Fruit fly (Drosophila melanogaster): ENCODE results near the gene Osi20.

The Osi20 gene

DNA sequence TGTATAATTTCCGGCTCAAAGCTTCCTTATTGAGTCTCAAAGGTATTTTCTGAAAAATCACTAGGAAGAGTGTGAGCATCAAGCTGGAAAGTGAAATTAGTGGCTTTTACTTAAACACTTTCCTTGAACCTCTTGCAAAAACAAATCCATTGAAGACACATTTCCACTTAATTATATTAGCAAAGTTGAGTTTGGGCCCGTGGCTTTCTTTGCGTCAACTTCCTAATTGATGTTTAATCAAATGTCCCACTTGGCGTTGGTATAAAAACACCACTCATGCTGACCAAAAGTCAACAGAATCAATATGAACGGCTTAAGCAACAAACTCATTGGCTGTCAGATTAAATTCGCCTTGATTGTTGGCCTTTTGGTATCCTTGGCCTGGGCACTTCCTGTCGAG is 36.2 kb upstream of the Osi20 start, which contains the start of gene CG46396:
TSS of gene CG46396 (plus strand) at position 301 of the 400 bp plus-strand sequence.
- TF ChIP-seq cic (GFP tag; optimal IDR thresholded peaks at IDR 0.05) (no peak), bab1 (GFP tag; optimal IDR thresholded peaks at IDR 0.05) (no peak), cnc (optimal IDR thresholded peaks at IDR 0.05) (no peak), Crg-1 (GFP tag; optimal IDR thresholded peaks at IDR 0.05) (no peak), toe (GFP tag; optimal IDR thresholded peaks at IDR 0.05) (no peak), CG7101 (tag; optimal IDR thresholded peaks at IDR 0.05) (no peak), CG5204 (GFP tag; optimal IDR thresholded peaks at IDR 0.05) (no peak), pad (GFP tag; optimal IDR thresholded peaks at IDR 0.05) (no peak), ovo (GFP tag; optimal IDR thresholded peaks at IDR 0.05) (no peak), Mnt (GFP tag; optimal IDR thresholded peaks at IDR 0.05) (no peak), Hr96 (GFP tag; optimal IDR thresholded peaks at IDR 0.05) (no peak), kay (GFP tag; ENCODE audit: borderline replicate concordance) (no peak), CG14711 (tag; optimal IDR thresholded peaks at IDR 0.05) (no peak)

DNA sequence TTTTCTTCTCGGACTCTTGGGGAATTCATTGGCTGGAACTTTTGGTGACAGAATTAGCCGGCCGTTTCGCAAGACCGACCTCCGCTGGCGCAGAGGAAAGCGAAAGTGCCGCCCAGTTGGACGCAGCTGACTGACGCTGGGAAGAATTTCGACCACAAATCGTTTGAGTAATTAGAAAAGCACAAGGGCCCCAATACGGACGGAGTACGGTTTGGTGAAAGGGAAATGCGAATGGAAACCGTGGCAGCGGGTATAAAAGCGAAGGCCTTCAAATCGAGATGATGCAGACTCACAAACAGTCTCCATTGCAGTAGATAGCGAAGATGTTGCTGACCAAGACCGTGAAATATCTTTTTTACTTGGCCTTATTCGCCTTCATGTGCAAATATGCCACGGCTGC is 34.9 kb upstream of the Osi20 start, which contains the start of gene Osi16:
TSS of gene Osi16 (plus strand) at position 301 of the 400 bp plus-strand sequence.
- TF ChIP-seq kay (GFP tag; ENCODE audit: borderline replicate concordance) (no peak), Crg-1 (GFP tag; optimal IDR thresholded peaks at IDR 0.05) (no peak), CG1620 (GFP tag; optimal IDR thresholded peaks at IDR 0.05) (no peak), Clk (GFP tag; optimal IDR thresholded peaks at IDR 0.05) (no peak), toe (GFP tag; optimal IDR thresholded peaks at IDR 0.05) (no peak), pad (GFP tag; optimal IDR thresholded peaks at IDR 0.05) (no peak), CG5204 (GFP tag; optimal IDR thresholded peaks at IDR 0.05) (no peak), CG7045 (GFP tag; optimal IDR thresholded peaks at IDR 0.05) (no peak), CG33017 (tag; optimal IDR thresholded peaks at IDR 0.05) (no peak), ovo (GFP tag; optimal IDR thresholded peaks at IDR 0.05) (no peak), cnc (optimal IDR thresholded peaks at IDR 0.05) (no peak), bab1 (GFP tag; optimal IDR thresholded peaks at IDR 0.05) (no peak), CG14711 (tag; optimal IDR thresholded peaks at IDR 0.05) (no peak), tj (GFP tag; optimal IDR thresholded peaks at IDR 0.05) (no peak), CG7101 (tag; optimal IDR thresholded peaks at IDR 0.05) (no peak), Mnt (GFP tag; optimal IDR thresholded peaks at IDR 0.05) (no peak), CG12768 (GFP tag; optimal IDR thresholded peaks at IDR 0.05) (no peak), Hr96 (GFP tag; optimal IDR thresholded peaks at IDR 0.05) (no peak), cic (GFP tag; optimal IDR thresholded peaks at IDR 0.05) (no peak)

DNA sequence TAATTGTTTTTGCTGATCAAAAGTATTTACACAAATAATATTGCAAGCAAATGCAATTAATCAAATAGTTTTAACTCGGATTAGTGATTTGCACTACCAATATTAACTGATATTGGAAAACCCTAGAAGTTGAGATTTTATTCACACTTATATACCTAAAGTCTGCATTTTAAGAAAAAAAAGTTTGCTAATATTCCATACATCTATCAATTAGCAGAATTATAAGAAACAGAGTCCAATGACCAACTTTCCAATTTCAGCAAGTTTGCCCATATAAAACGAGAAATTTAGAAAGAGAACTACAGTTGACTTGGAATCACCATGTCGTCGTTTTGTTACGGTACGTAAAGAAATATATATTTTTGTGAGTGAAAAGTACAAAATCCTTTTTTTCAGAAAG is 33.3 kb upstream of the Osi20 start, which contains the start of gene CG46026:
TSS of gene CG46026 (plus strand) at position 301 of the 400 bp plus-strand sequence.
- TF ChIP-seq toe (GFP tag; optimal IDR thresholded peaks at IDR 0.05) (no peak), Crg-1 (GFP tag; optimal IDR thresholded peaks at IDR 0.05) (no peak), bab1 (GFP tag; optimal IDR thresholded peaks at IDR 0.05) (no peak), kay (GFP tag; ENCODE audit: borderline replicate concordance) (no peak), Clk (GFP tag; optimal IDR thresholded peaks at IDR 0.05) (no peak), cnc (optimal IDR thresholded peaks at IDR 0.05) (no peak), Hr96 (GFP tag; optimal IDR thresholded peaks at IDR 0.05) (no peak), CG7045 (GFP tag; optimal IDR thresholded peaks at IDR 0.05) (no peak), CG33017 (tag; optimal IDR thresholded peaks at IDR 0.05) (no peak), pad (GFP tag; optimal IDR thresholded peaks at IDR 0.05) (no peak), CG7101 (tag; optimal IDR thresholded peaks at IDR 0.05) (no peak), CG12768 (GFP tag; optimal IDR thresholded peaks at IDR 0.05) (no peak), CG5204 (GFP tag; optimal IDR thresholded peaks at IDR 0.05) (no peak), CG14711 (tag; optimal IDR thresholded peaks at IDR 0.05) (no peak), CG1620 (GFP tag; optimal IDR thresholded peaks at IDR 0.05) (no peak), cic (GFP tag; optimal IDR thresholded peaks at IDR 0.05) (no peak), tj (GFP tag; optimal IDR thresholded peaks at IDR 0.05) (no peak), Mnt (GFP tag; optimal IDR thresholded peaks at IDR 0.05) (no peak)

DNA sequence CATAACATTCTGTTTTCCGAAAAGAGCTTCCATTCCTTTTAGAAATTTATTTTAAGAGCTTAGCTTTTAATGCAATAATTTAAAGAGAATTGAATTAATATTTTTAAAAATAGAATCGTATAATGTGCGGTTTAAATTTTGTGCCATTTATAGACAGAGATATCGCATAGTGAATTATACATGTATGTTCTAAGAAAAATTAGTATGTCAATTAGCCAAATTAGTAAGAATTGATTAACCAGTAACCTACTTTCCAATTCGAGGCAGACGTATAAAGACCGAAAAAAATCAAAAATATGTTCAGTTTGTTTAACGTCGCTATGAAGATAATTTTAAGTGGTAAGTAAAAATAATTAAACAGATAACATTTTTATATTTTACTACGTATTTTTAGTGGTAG is 30.2 kb upstream of the Osi20 start, which contains the start of gene CG31560:
TSS of gene CG31560 (plus strand) at position 301 of the 400 bp plus-strand sequence.
- TF ChIP-seq Hr96 (GFP tag; optimal IDR thresholded peaks at IDR 0.05), result no peak
- no peak for TF ChIP-seq cic (GFP tag; optimal IDR thresholded peaks at IDR 0.05)
- no peak for TF ChIP-seq CG5204 (GFP tag; optimal IDR thresholded peaks at IDR 0.05)
- no peak for TF ChIP-seq Mnt (GFP tag; optimal IDR thresholded peaks at IDR 0.05)
- TF ChIP-seq CG7045 (GFP tag; optimal IDR thresholded peaks at IDR 0.05), result no peak
- TF ChIP-seq toe (GFP tag; optimal IDR thresholded peaks at IDR 0.05), result no peak
- TF ChIP-seq Crg-1 (GFP tag; optimal IDR thresholded peaks at IDR 0.05), result no peak
- no peak for TF ChIP-seq CG14711 (tag; optimal IDR thresholded peaks at IDR 0.05)
- no peak for TF ChIP-seq pad (GFP tag; optimal IDR thresholded peaks at IDR 0.05)
- no peak for TF ChIP-seq Clk (GFP tag; optimal IDR thresholded peaks at IDR 0.05)

- TF ChIP-seq cic (GFP tag; optimal IDR thresholded peaks at IDR 0.05), result no peak
- no peak for TF ChIP-seq CG14711 (tag; optimal IDR thresholded peaks at IDR 0.05)
- TF ChIP-seq Clk (GFP tag; optimal IDR thresholded peaks at IDR 0.05), result no peak
- TF ChIP-seq CG5204 (GFP tag; optimal IDR thresholded peaks at IDR 0.05), result no peak
- no peak for TF ChIP-seq toe (GFP tag; optimal IDR thresholded peaks at IDR 0.05)
- no peak for TF ChIP-seq Crg-1 (GFP tag; optimal IDR thresholded peaks at IDR 0.05)
- no peak for TF ChIP-seq CG12768 (GFP tag; optimal IDR thresholded peaks at IDR 0.05)
- no peak for TF ChIP-seq Mnt (GFP tag; optimal IDR thresholded peaks at IDR 0.05)
- TF ChIP-seq pad (GFP tag; optimal IDR thresholded peaks at IDR 0.05), result no peak
- no peak for TF ChIP-seq CG7045 (GFP tag; optimal IDR thresholded peaks at IDR 0.05)
- TF ChIP-seq cnc (optimal IDR thresholded peaks at IDR 0.05), result no peak
- no peak for TF ChIP-seq CG11617 (GFP tag; optimal IDR thresholded peaks at IDR 0.05)
- no peak for TF ChIP-seq CG33017 (tag; optimal IDR thresholded peaks at IDR 0.05)
- no peak for TF ChIP-seq bab1 (GFP tag; optimal IDR thresholded peaks at IDR 0.05)
- no peak for TF ChIP-seq Hr96 (GFP tag; optimal IDR thresholded peaks at IDR 0.05)
- no peak for TF ChIP-seq ovo (GFP tag; optimal IDR thresholded peaks at IDR 0.05)
- TF ChIP-seq tj (GFP tag; optimal IDR thresholded peaks at IDR 0.05), result no peak
- TF ChIP-seq kay (GFP tag; ENCODE audit: borderline replicate concordance), result no peak
- TF ChIP-seq CG1620 (GFP tag; optimal IDR thresholded peaks at IDR 0.05), result no peak
Measured at dm6 chr3R:6311641-6312259, 28.1 kb upstream of the Osi20 start, which contains the start of gene Osi17. Gene Osi17 (plus strand): TSS chr3R:6311772.
